Fruit fly (Drosophila melanogaster) whole organism, pupa: ENCODE measurements around the gene CG45489.
"Not testable (repeated sequence)": the region's sequence is repeated elsewhere in the genome, so short reads cannot be mapped to it uniquely, and the experiment has no call there.

Source experiments
- CG10348 ChIP-seq: fragments of 200-800 bp; sonication (Bioruptor generic); IDR thresholded peaks from 2 replicates; pipeline ENCODE4 v1.3.6; 2022; ENCODE audit warnings: missing biosample characterization, missing genetic modification characterization
- CG14655 ChIP-seq: fragments of 200-800 bp; sonication (Bioruptor generic); optimal IDR thresholded peaks from 3 replicates; lab custom pipeline; 2017; ENCODE audit warnings: mild to moderate bottlenecking, missing biosample characterization, missing genetic modification reagents, missing genetic modification characterization
- CG34367 ChIP-seq: fragments of 200-800 bp; sonication (Bioruptor generic); optimal IDR thresholded peaks from 2 replicates; lab custom pipeline; 2018; ENCODE audit warnings: missing biosample characterization, mild to moderate bottlenecking, missing genetic modification characterization
- gl ChIP-seq: fragments of 200-800 bp; sonication (Bioruptor generic); optimal IDR thresholded peaks from 2 replicates; lab custom pipeline; 2018; ENCODE audit warnings: missing biosample characterization, mild to moderate bottlenecking, missing genetic modification characterization

dm6 chrX:19944047-19944446 is 15.1 kb upstream of the CG45489 start, which contains the start of gene CG45492:
- TF ChIP-seq CG10348 (GFP tag; lab: Robert Waterston, UW); CG14655; CG34367 (tag; lab: Kevin White, UChicago); gl (tag; lab: Kevin White, UChicago): not testable (repeated sequence)
